Fruit fly (Drosophila melanogaster) whole organism, embryonic: ENCODE measurements around the gene CG14395.

Experiments
- Blimp-1 ChIP-seq: fragments of 200-800 bp; sonication (Bioruptor generic); optimal IDR thresholded peaks from 3 replicates; lab custom pipeline; 2018; ENCODE audit warnings: missing biosample characterization, missing genetic modification characterization, mild to moderate bottlenecking, moderate library complexity, missing genetic modification reagents
- CG10543 ChIP-seq: fragments of 200-800 bp; sonication (Bioruptor generic); optimal IDR thresholded peaks from 3 replicates; lab custom pipeline; 2017; ENCODE audit warnings: missing biosample characterization, mild to moderate bottlenecking, missing genetic modification characterization, moderate library complexity
- CG11456 ChIP-seq: fragments of 200-800 bp; sonication (Bioruptor generic); IDR thresholded peaks from 3 replicates; pipeline ENCODE4 v1.3.6; 2022; ENCODE audit warnings: missing biosample characterization, missing genetic modification characterization
- CG11560 ChIP-seq: fragments of 200-800 bp; sonication (Bioruptor generic); IDR thresholded peaks from 3 replicates; pipeline ENCODE4 v1.3.6; 2022; ENCODE audit warnings: missing biosample characterization, missing genetic modification characterization
- CG14667 ChIP-seq: fragments of 200-800 bp; sonication (Bioruptor generic); IDR thresholded peaks from 2 replicates; pipeline ENCODE4 v1.3.6; 2022; ENCODE audit warnings: missing biosample characterization, missing genetic modification characterization
- CG1647 ChIP-seq: fragments of 200-800 bp; sonication (Bioruptor generic); optimal IDR thresholded peaks from 3 replicates; lab custom pipeline; 2016; ENCODE audit warnings: missing biosample characterization, missing genetic modification characterization
- CG2199 ChIP-seq: fragments of 200-800 bp; sonication (Bioruptor generic); IDR thresholded peaks from 3 replicates; pipeline ENCODE4 v1.3.6; 2022; ENCODE audit warnings: missing biosample characterization, missing genetic modification characterization
- CG30403 ChIP-seq: fragments of 200-800 bp; sonication (Bioruptor generic); optimal IDR thresholded peaks from 3 replicates; lab custom pipeline; 2016; ENCODE audit warnings: missing biosample characterization, missing genetic modification characterization
- CG31441 ChIP-seq: fragments of 200-800 bp; sonication (Bioruptor generic); IDR thresholded peaks from 2 replicates; pipeline ENCODE4 v1.3.6; 2022; ENCODE audit warnings: missing biosample characterization, missing genetic modification characterization
- CG4360 ChIP-seq: fragments of 200-800 bp; sonication (Bioruptor generic); IDR thresholded peaks from 2 replicates; pipeline ENCODE4 v1.3.6; 2022; ENCODE audit warnings: missing biosample characterization, missing genetic modification characterization
- CG4820 ChIP-seq: fragments of 200-800 bp; sonication (Bioruptor generic); optimal IDR thresholded peaks from 3 replicates; lab custom pipeline; 2016; ENCODE audit warnings: missing biosample characterization, missing genetic modification characterization
- CG7786 ChIP-seq: fragments of 200-800 bp; sonication (Bioruptor generic); optimal IDR thresholded peaks from 2 replicates; lab custom pipeline; 2016; ENCODE audit warnings: missing biosample characterization, missing genetic modification characterization
- CG9727 ChIP-seq: fragments of 200-800 bp; sonication (Bioruptor generic); optimal IDR thresholded peaks from 3 replicates; lab custom pipeline; 2017; ENCODE audit warnings: missing biosample characterization, mild to moderate bottlenecking, missing genetic modification characterization
- Dfd ChIP-seq, 2 experiments: fragments of >200 bp; optimal IDR thresholded peaks; 2 replicates each; lab custom pipeline; 2017; ENCODE audit warnings: missing biosample characterization in 2 of 2, missing genetic modification characterization in 2 of 2
- Dref ChIP-seq: fragments of 200-800 bp; sonication (Bioruptor generic); IDR thresholded peaks from 2 replicates; pipeline ENCODE4 v1.3.6; 2022; ENCODE audit warnings: missing biosample characterization, missing genetic modification characterization
- Fer3 ChIP-seq: fragments of 200-800 bp; sonication (Bioruptor generic); optimal IDR thresholded peaks from 2 replicates; lab custom pipeline; 2018; ENCODE audit warnings: missing biosample characterization, mild to moderate bottlenecking, missing genetic modification characterization, moderate library complexity
- H2.0 ChIP-seq: fragments of 200-800 bp; sonication (Bioruptor generic); IDR thresholded peaks from 2 replicates; pipeline ENCODE4 v1.3.6; 2022; ENCODE audit warnings: missing biosample characterization, missing genetic modification characterization
- HLH4C ChIP-seq: fragments of 200-800 bp; sonication (Bioruptor generic); IDR thresholded peaks from 3 replicates; pipeline ENCODE4 v1.3.6; 2022; ENCODE audit warnings: missing biosample characterization, missing genetic modification characterization; ENCODE audit not compliant: partially characterized antibody
- Hey ChIP-seq: fragments of 200-800 bp; sonication (Bioruptor generic); optimal IDR thresholded peaks from 3 replicates; lab custom pipeline; 2018; ENCODE audit warnings: missing biosample characterization, mild to moderate bottlenecking, missing genetic modification characterization
- HmgD ChIP-seq: fragments of 200-800 bp; sonication (Bioruptor generic); optimal IDR thresholded peaks from 3 replicates; lab custom pipeline; 2016; ENCODE audit warnings: missing biosample characterization, missing genetic modification characterization
- HmgZ ChIP-seq: fragments of 200-800 bp; sonication (Bioruptor generic); optimal IDR thresholded peaks from 2 replicates; lab custom pipeline; 2018; ENCODE audit warnings: missing biosample characterization, mild to moderate bottlenecking, missing genetic modification characterization
- Hr3 ChIP-seq: fragments of 200-800 bp; sonication (Bioruptor generic); optimal IDR thresholded peaks from 3 replicates; lab custom pipeline; 2016; ENCODE audit warnings: missing biosample characterization, missing genetic modification characterization
- Hr78 ChIP-seq, 2 experiments: fragments of 200-800 bp in 1 of 2; fragments of >200 bp in 1 of 2; sonication (Bioruptor generic) in 1 of 2; optimal IDR thresholded peaks; 2 replicates each; lab custom pipeline; 2017 to 2019; ENCODE audit warnings: missing biosample characterization in 2 of 2, missing genetic modification characterization in 2 of 2, mild to moderate bottlenecking in 1 of 2, moderate library complexity in 1 of 2
- Lhr ChIP-seq: fragments of 200-800 bp; sonication (Bioruptor generic); optimal IDR thresholded peaks from 3 replicates; lab custom pipeline; 2017; ENCODE audit warnings: mild to moderate bottlenecking, missing biosample characterization, missing genetic modification reagents, missing genetic modification characterization
- Opbp ChIP-seq: fragments of 200-800 bp; sonication (Bioruptor generic); IDR thresholded peaks from 3 replicates; pipeline ENCODE4 v1.3.6; 2022; ENCODE audit warnings: missing biosample characterization, missing genetic modification characterization; ENCODE audit not compliant: partially characterized antibody
- Optix ChIP-seq: fragments of 200-800 bp; sonication (Bioruptor generic); IDR thresholded peaks from 3 replicates; pipeline ENCODE4 v1.3.6; 2022; ENCODE audit warnings: missing biosample characterization, missing genetic modification characterization
- Ptx1 ChIP-seq: fragments of 200-800 bp; sonication (Bioruptor generic); IDR thresholded peaks from 2 replicates; pipeline ENCODE4 v1.3.6; 2022; ENCODE audit warnings: missing biosample characterization, missing genetic modification characterization
- Sin3A ChIP-seq: fragments of >200 bp; optimal IDR thresholded peaks from 2 replicates; lab custom pipeline; 2018
- abd-A ChIP-seq: fragments of 200-800 bp; sonication (Bioruptor generic); optimal IDR thresholded peaks from 3 replicates; lab custom pipeline; 2019; ENCODE audit warnings: missing biosample characterization, mild to moderate bottlenecking, missing genetic modification characterization, moderate library complexity
- caup ChIP-seq: fragments of 200-800 bp; sonication (Bioruptor generic); optimal IDR thresholded peaks from 3 replicates; lab custom pipeline; 2017; ENCODE audit warnings: missing biosample characterization, mild to moderate bottlenecking, missing genetic modification characterization, moderate library complexity; ENCODE audit not compliant: severe bottlenecking
- croc ChIP-seq: fragments of 200-800 bp; sonication (Bioruptor generic); conservative IDR thresholded peaks from 3 replicates; pipeline ENCODE4 v1.3.6; 2022; ENCODE audit warnings: missing biosample characterization, missing genetic modification characterization
- crol ChIP-seq: fragments of 200-800 bp; sonication (Bioruptor generic); IDR thresholded peaks from 2 replicates; pipeline ENCODE4 v1.3.6; 2022; ENCODE audit warnings: missing biosample characterization, missing genetic modification characterization
- cwo ChIP-seq: fragments of 200-800 bp; sonication (Bioruptor generic); optimal IDR thresholded peaks from 3 replicates; lab custom pipeline; 2017; ENCODE audit warnings: missing biosample characterization, missing genetic modification characterization, mild to moderate bottlenecking, moderate library complexity, missing genetic modification reagents
- dm ChIP-seq: fragments of 200-800 bp; sonication (Bioruptor generic); optimal IDR thresholded peaks from 3 replicates; lab custom pipeline; 2016; ENCODE audit warnings: missing biosample characterization, missing genetic modification characterization
- en ChIP-seq: fragments of 200-800 bp; sonication (Bioruptor generic); optimal IDR thresholded peaks from 2 replicates; lab custom pipeline; 2016; ENCODE audit warnings: missing biosample characterization, missing genetic modification characterization
- esg ChIP-seq: fragments of 200-800 bp; sonication (Bioruptor generic); conservative IDR thresholded peaks from 2 replicates; pipeline ENCODE4 v1.3.6; 2022; ENCODE audit warnings: missing biosample characterization, missing genetic modification characterization
- grau ChIP-seq: fragments of 200-800 bp; optimal IDR thresholded peaks from 3 replicates; lab custom pipeline; 2019; ENCODE audit warnings: missing biosample characterization, mild to moderate bottlenecking, missing genetic modification characterization, moderate library complexity
- hkb ChIP-seq, 2 experiments: fragments of 200-800 bp in 1 of 2; fragments of >200 bp in 1 of 2; sonication (Bioruptor generic) in 1 of 2; IDR thresholded peaks in 1 of 2; optimal IDR thresholded peaks in 1 of 2; 2 replicates each; pipeline versions ENCODE4 v1.3.6 to Lab custom; 2017 to 2022; ENCODE audit warnings: missing biosample characterization in 1 of 2, missing genetic modification characterization in 1 of 2
- hth ChIP-seq: fragments of >200 bp; optimal IDR thresholded peaks from 2 replicates; lab custom pipeline; 2017; ENCODE audit warnings: inconsistent platforms
- lilli ChIP-seq: fragments of 200-800 bp; sonication (Bioruptor generic); optimal IDR thresholded peaks from 3 replicates; lab custom pipeline; 2016; ENCODE audit warnings: missing biosample characterization, missing genetic modification characterization
- pho ChIP-seq: fragments of 200-800 bp; sonication (Bioruptor generic); optimal IDR thresholded peaks from 2 replicates; lab custom pipeline; 2016; ENCODE audit warnings: missing biosample characterization, missing genetic modification characterization
- phol ChIP-seq: fragments of 200-800 bp; sonication (Bioruptor generic); optimal IDR thresholded peaks from 3 replicates; lab custom pipeline; 2018; ENCODE audit warnings: missing biosample characterization, mild to moderate bottlenecking, missing genetic modification characterization, moderate library complexity
- pita ChIP-seq: fragments of 200-800 bp; sonication (Bioruptor generic); optimal IDR thresholded peaks from 2 replicates; lab custom pipeline; 2017; ENCODE audit warnings: missing biosample characterization, mild to moderate bottlenecking, missing genetic modification characterization
- psq ChIP-seq: fragments of 200-800 bp; sonication (Bioruptor generic); optimal IDR thresholded peaks from 2 replicates; lab custom pipeline; 2017; ENCODE audit warnings: missing biosample characterization, missing genetic modification characterization
- rib ChIP-seq: fragments of 200-800 bp; sonication (Bioruptor generic); IDR thresholded peaks from 2 replicates; pipeline ENCODE4 v1.3.6; 2022; ENCODE audit warnings: missing biosample characterization, missing genetic modification characterization
- sqz ChIP-seq: fragments of 200-800 bp; sonication (Bioruptor generic); optimal IDR thresholded peaks from 3 replicates; lab custom pipeline; 2018; ENCODE audit warnings: missing biosample characterization, mild to moderate bottlenecking, missing genetic modification characterization
- tin ChIP-seq: fragments of 200-800 bp; sonication (Bioruptor generic); optimal IDR thresholded peaks from 3 replicates; lab custom pipeline; 2016; ENCODE audit warnings: missing biosample characterization, missing genetic modification characterization
- vvl ChIP-seq: fragments of 200-800 bp; sonication (Bioruptor generic); IDR thresholded peaks from 2 replicates; pipeline ENCODE4 v1.3.6; 2022; ENCODE audit warnings: missing biosample characterization, missing genetic modification characterization
- wdn ChIP-seq: fragments of 200-800 bp; sonication (Bioruptor generic); IDR thresholded peaks from 2 replicates; pipeline ENCODE4 v1.3.6; 2022; ENCODE audit warnings: missing biosample characterization, missing genetic modification characterization
- zfh1 ChIP-seq: fragments of 200-800 bp; sonication (Bioruptor generic); IDR thresholded peaks from 3 replicates; pipeline ENCODE4 v1.3.6; 2022; ENCODE audit warnings: missing biosample characterization, missing genetic modification characterization

The CG14395 gene

DNA sequence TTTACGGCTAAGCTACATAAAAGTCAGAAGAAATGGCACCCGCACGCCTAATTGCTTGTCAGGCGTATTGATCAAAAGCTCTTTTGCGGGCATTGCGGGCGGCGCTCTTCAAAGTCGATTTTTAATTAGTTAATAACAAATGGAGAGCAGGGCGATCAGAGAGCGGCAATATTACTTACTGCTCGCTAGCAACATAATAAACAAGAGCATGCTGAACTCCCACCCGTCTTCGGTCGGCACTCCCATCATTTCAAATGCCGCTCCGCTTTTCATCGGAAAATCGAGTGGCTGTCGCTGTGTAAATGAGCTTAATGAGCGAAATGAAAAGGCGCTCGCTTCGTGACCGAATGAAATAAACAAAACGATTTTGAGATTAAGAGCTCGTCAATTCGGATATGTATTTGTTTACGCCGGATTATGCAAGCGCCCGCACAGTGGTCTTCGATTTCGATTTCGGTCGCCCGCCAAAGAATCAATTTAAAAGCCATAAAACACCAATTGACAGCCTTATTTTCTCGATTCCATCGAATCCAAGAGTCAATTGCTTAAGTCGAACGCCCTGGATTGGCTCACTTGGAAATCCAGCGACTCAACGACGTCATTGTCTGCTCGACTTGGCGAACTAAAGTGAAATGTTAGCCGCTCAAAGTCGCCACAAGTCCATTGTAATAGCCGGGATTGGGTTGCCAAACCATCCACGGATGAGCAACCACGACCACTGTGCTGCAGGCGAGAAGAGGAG lies 8.9 kb upstream of the CG14395 start (continued):
- TF ChIP-seq vvl (GFP tag; lab: Robert Waterston, UW) (peak; percentile 77), HmgD (GFP tag; lab: Kevin White, UChicago) (no peak), croc (peak; percentile 77), Lhr (GFP tag; lab: Kevin White, UChicago) (peak; percentile 33), lilli (GFP tag; lab: Kevin White, UChicago) (peak; percentile 71), hkb (optimal IDR thresholded peaks at IDR 0.05; lab: Kevin White, UChicago) (no peak), hkb (GFP tag; IDR thresholded peaks at IDR 0.05; lab: Robert Waterston, UW) (peak; percentile 91), grau (peak; percentile 85), CG11560 (tag; lab: Robert Waterston, UW) (peak; percentile 73), Dref (GFP tag; lab: Robert Waterston, UW) (no peak), CG4820 (GFP tag; lab: Kevin White, UChicago) (peak; percentile 82), CG11456 (GFP tag; lab: Robert Waterston, UW) (peak; percentile 82), HLH4C (GFP tag; lab: Robert Waterston, UW) (no peak; the same call in 2 of the 3 replicates), HmgZ (tag; lab: Kevin White, UChicago) (peak; percentile 64), Opbp (GFP tag; lab: Robert Waterston, UW) (no peak), CG9727 (GFP tag; lab: Kevin White, UChicago) (peak; percentile 61), CG7786 (peak; percentile 84), dm (GFP tag; lab: Kevin White, UChicago) (peak; percentile 77), Hr78 (GFP tag; optimal IDR thresholded peaks at IDR 0.05; lab: Kevin White, UChicago) (peak in 1 of 2 experiments; percentile 8), CG2199 (GFP tag; lab: Robert Waterston, UW) (no peak), CG14667 (GFP tag; lab: Robert Waterston, UW) (peak; percentile 76), rib (no peak), crol (GFP tag; lab: Robert Waterston, UW) (no peak), Ptx1 (GFP tag; lab: Robert Waterston, UW) (peak; percentile 91), wdn (GFP tag; lab: Robert Waterston, UW) (peak; percentile 55), pho (GFP tag; lab: Kevin White, UChicago) (peak; percentile 55), pita (GFP tag; lab: Kevin White, UChicago) (no peak), en (GFP tag; lab: Kevin White, UChicago) (peak; percentile 45), Optix (peak; percentile 80; the same call in 2 of the 3 replicates), Fer3 (peak; percentile 69), caup (GFP tag; lab: Kevin White, UChicago) (peak; percentile 60), Dfd (GFP tag; optimal IDR thresholded peaks at IDR 0.05; lab: Kevin White, UChicago) (no peak), H2.0 (GFP tag; lab: Robert Waterston, UW) (peak; percentile 56; the same call in 1 of the 2 replicates), sqz (GFP tag; lab: Kevin White, UChicago) (no peak), CG10543 (GFP tag; lab: Kevin White, UChicago) (peak; percentile 67), tin (GFP tag; lab: Kevin White, UChicago) (peak; percentile 74), Sin3A (lab: Kevin White, UChicago) (no peak), phol (tag; lab: Kevin White, UChicago) (peak; percentile 86), hth (lab: Kevin White, UChicago) (no peak), zfh1 (GFP tag; lab: Robert Waterston, UW) (peak; percentile 73), abd-A (tag; lab: Kevin White, UChicago) (peak; percentile 61), Hey (tag; lab: Kevin White, UChicago) (no peak), esg (GFP tag; lab: Robert Waterston, UW) (peak; percentile 89), Hr3 (peak; percentile 79), CG31441 (peak; percentile 91), Blimp-1 (GFP tag; lab: Kevin White, UChicago) (peak; percentile 72), CG30403 (peak; percentile 84), CG1647 (GFP tag; lab: Kevin White, UChicago) (no peak), CG4360 (GFP tag; lab: Robert Waterston, UW) (no peak), psq (peak; percentile 13), cwo (GFP tag; lab: Kevin White, UChicago) (peak; percentile 55)
